Worm (Caenorhabditis elegans) whole organism, L1 larva: ENCODE results near the gene F02C12.3.
A peak's percentile ranks its signal among the peaks of the same experiment; 100 is the strongest.

Source experiments
- C04F5.9 ChIP-seq: sonication (generic microtip); optimal IDR thresholded peaks from 2 replicates; lab custom pipeline; 2016; ENCODE audit warnings: missing genetic modification characterization, missing compliant biosample characterization
- C16A3.4 ChIP-seq: fragments of 150-350 bp; optimal IDR thresholded peaks from 2 replicates; lab custom pipeline; 2014; ENCODE audit warnings: missing biosample characterization, missing genetic modification characterization
- C34B4.2 ChIP-seq: sonication (generic microtip); optimal IDR thresholded peaks from 2 replicates; lab custom pipeline; 2017; ENCODE audit warnings: mild to moderate bottlenecking, missing genetic modification characterization, missing compliant biosample characterization
- F16B12.6 ChIP-seq: fragments of 150-350 bp; optimal IDR thresholded peaks from 2 replicates; lab custom pipeline; 2014; ENCODE audit warnings: missing biosample characterization, missing genetic modification characterization
- aha-1 ChIP-seq: fragments of 150-350 bp; optimal IDR thresholded peaks from 2 replicates; lab custom pipeline; 2014; ENCODE audit warnings: missing biosample characterization, missing genetic modification characterization
- alr-1 ChIP-seq: fragments of 200-800 bp; sonication (Bioruptor generic); optimal IDR thresholded peaks from 2 replicates; lab custom pipeline; 2018; ENCODE audit warnings: borderline replicate concordance, mild to moderate bottlenecking, missing genetic modification characterization, missing compliant biosample characterization
- blmp-1 ChIP-seq: fragments of 150-350 bp; optimal IDR thresholded peaks from 2 replicates; lab custom pipeline; 2014; ENCODE audit warnings: missing biosample characterization, missing genetic modification characterization
- ceh-63 ChIP-seq: fragments of 200-800 bp; sonication (Bioruptor generic); optimal IDR thresholded peaks from 2 replicates; lab custom pipeline; 2018; ENCODE audit warnings: mild to moderate bottlenecking, missing genetic modification characterization, missing compliant biosample characterization
- ceh-8 ChIP-seq: fragments of 200-800 bp; sonication (Bioruptor generic); optimal IDR thresholded peaks from 2 replicates; lab custom pipeline; 2018; ENCODE audit warnings: mild to moderate bottlenecking, missing genetic modification characterization, moderate library complexity, missing compliant biosample characterization
- ceh-82 ChIP-seq, 3 experiments: fragments of 150-350 bp in 1 of 3; sonication (generic microtip) in 2 of 3; optimal IDR thresholded peaks; 2 replicates each; lab custom pipeline; 2014 to 2017; ENCODE audit warnings: missing biosample characterization in 3 of 3, missing genetic modification characterization in 3 of 3
- dpl-1 ChIP-seq, 3 experiments: fragments of 150-350 bp in 2 of 3; sonication (generic microtip) in 1 of 3; optimal IDR thresholded peaks; 2 replicates each; lab custom pipeline; 2014 to 2017; ENCODE audit warnings: missing biosample characterization in 3 of 3, missing genetic modification characterization in 3 of 3, missing genetic modification reagents in 3 of 3
- efl-1 ChIP-seq, 4 experiments: fragments of 150-350 bp; optimal IDR thresholded peaks in 3 of 4; peaks in 1 of 4; 1 replicate in 1 of 4; 2 replicates in 3 of 4; lab custom pipeline; 2014; ENCODE audit warnings: missing biosample characterization in 2 of 4, missing genetic modification characterization in 2 of 4, missing genetic modification reagents in 2 of 4
- efl-3 ChIP-seq: fragments of 200-800 bp; sonication (Bioruptor generic); optimal IDR thresholded peaks from 2 replicates; lab custom pipeline; 2018; ENCODE audit warnings: mild to moderate bottlenecking, missing genetic modification characterization, missing compliant biosample characterization
- egl-13 ChIP-seq: sonication (generic microtip); optimal IDR thresholded peaks from 2 replicates; lab custom pipeline; 2016; ENCODE audit warnings: missing genotype, missing genetic modification reagents, missing genetic modification characterization, missing compliant biosample characterization
- egl-27 ChIP-seq, 2 experiments: fragments of 150-350 bp in 1 of 2; sonication (generic microtip); optimal IDR thresholded peaks; 3 replicates each; lab custom pipeline; 2017 to 2018; ENCODE audit warnings: missing biosample characterization in 2 of 2, missing genetic modification characterization in 2 of 2, missing genetic modification reagents in 2 of 2
- fkh-10 ChIP-seq: sonication (generic microtip); optimal IDR thresholded peaks from 2 replicates; lab custom pipeline; 2017; ENCODE audit warnings: missing biosample characterization, missing genetic modification reagents, missing genetic modification characterization
- fkh-8 ChIP-seq: sonication (generic microtip); optimal IDR thresholded peaks from 2 replicates; lab custom pipeline; 2016; ENCODE audit warnings: mild to moderate bottlenecking, missing genetic modification characterization, missing compliant biosample characterization
- fos-1 ChIP-seq: fragments of 150-350 bp; optimal IDR thresholded peaks from 2 replicates; lab custom pipeline; 2014; ENCODE audit warnings: missing biosample characterization, missing genetic modification characterization
- grh-1 ChIP-seq: fragments of 200-800 bp; sonication (Bioruptor generic); IDR thresholded peaks from 2 replicates; pipeline ENCODE4 v1.3.6; 2022; ENCODE audit warnings: missing genetic modification reagents, missing genetic modification characterization, missing compliant biosample characterization
- hlh-4 ChIP-seq: sonication (generic microtip); optimal IDR thresholded peaks from 2 replicates; lab custom pipeline; 2016; ENCODE audit warnings: mild to moderate bottlenecking, missing genetic modification characterization, missing compliant biosample characterization
- hpl-2 ChIP-seq: fragments of 150-350 bp; optimal IDR thresholded peaks from 2 replicates; lab custom pipeline; 2014; ENCODE audit warnings: missing biosample characterization, missing genetic modification reagents, missing genetic modification characterization
- irx-1 ChIP-seq: sonication (generic microtip); optimal IDR thresholded peaks from 2 replicates; lab custom pipeline; 2016; ENCODE audit warnings: missing genetic modification characterization, missing compliant biosample characterization
- jun-1 ChIP-seq: fragments of 150-350 bp; optimal IDR thresholded peaks from 2 replicates; lab custom pipeline; 2014; ENCODE audit warnings: missing biosample characterization, missing genetic modification reagents, missing genetic modification characterization
- lin-13 ChIP-seq: fragments of 150-350 bp; optimal IDR thresholded peaks from 2 replicates; lab custom pipeline; 2014; ENCODE audit warnings: missing biosample characterization, missing genetic modification reagents, missing genetic modification characterization
- lin-15B ChIP-seq: fragments of 150-350 bp; sonication (generic microtip); optimal IDR thresholded peaks from 3 replicates; lab custom pipeline; 2014; ENCODE audit warnings: missing biosample characterization, missing genetic modification characterization
- lir-3 ChIP-seq: sonication (generic microtip); optimal IDR thresholded peaks from 2 replicates; lab custom pipeline; 2016; ENCODE audit warnings: mild to moderate bottlenecking, missing genetic modification characterization, moderate library complexity, missing compliant biosample characterization; ENCODE audit not compliant: poor library complexity
- mab-9 ChIP-seq: fragments of 200-800 bp; sonication (Bioruptor generic); IDR thresholded peaks from 2 replicates; pipeline ENCODE4 v1.3.6; 2022; ENCODE audit warnings: missing genetic modification reagents, missing genetic modification characterization, missing compliant biosample characterization
- mdl-1 ChIP-seq, 2 experiments: fragments of 150-350 bp; optimal IDR thresholded peaks; 2 replicates each; lab custom pipeline; 2014 to 2017; ENCODE audit warnings: missing biosample characterization in 2 of 2, missing genetic modification characterization in 2 of 2, inconsistent platforms in 1 of 2
- mef-2 ChIP-seq: fragments of 150-350 bp; optimal IDR thresholded peaks from 2 replicates; lab custom pipeline; 2014; ENCODE audit warnings: missing biosample characterization, missing genetic modification characterization
- nhr-11 ChIP-seq: fragments of 150-350 bp; optimal IDR thresholded peaks from 2 replicates; lab custom pipeline; 2014; ENCODE audit warnings: missing biosample characterization, missing genetic modification characterization
- nhr-12 ChIP-seq: sonication (generic microtip); optimal IDR thresholded peaks from 2 replicates; lab custom pipeline; 2017; ENCODE audit warnings: missing biosample characterization, missing genetic modification characterization
- nhr-20 ChIP-seq: sonication (generic microtip); optimal IDR thresholded peaks from 2 replicates; lab custom pipeline; 2016; ENCODE audit warnings: mild to moderate bottlenecking, missing genetic modification characterization, missing compliant biosample characterization
- nhr-28 ChIP-seq: fragments of 150-350 bp; optimal IDR thresholded peaks from 2 replicates; lab custom pipeline; 2014; ENCODE audit warnings: missing biosample characterization, missing genetic modification characterization
- nhr-47 ChIP-seq: sonication (generic microtip); optimal IDR thresholded peaks from 2 replicates; lab custom pipeline; 2016; ENCODE audit warnings: mild to moderate bottlenecking, missing genetic modification characterization, moderate library complexity, missing compliant biosample characterization
- nhr-71 ChIP-seq: sonication (generic microtip); optimal IDR thresholded peaks from 2 replicates; lab custom pipeline; 2016; ENCODE audit warnings: mild to moderate bottlenecking, missing genetic modification characterization, moderate library complexity, missing compliant biosample characterization
- nhr-76 ChIP-seq: sonication (generic microtip); optimal IDR thresholded peaks from 2 replicates; lab custom pipeline; 2017; ENCODE audit warnings: missing biosample characterization, missing genetic modification characterization
- nhr-84 ChIP-seq: sonication (generic microtip); optimal IDR thresholded peaks from 2 replicates; lab custom pipeline; 2017; ENCODE audit warnings: missing biosample characterization, missing genetic modification characterization
- nhr-90 ChIP-seq: sonication (generic microtip); optimal IDR thresholded peaks from 2 replicates; lab custom pipeline; 2016; ENCODE audit warnings: mild to moderate bottlenecking, missing genetic modification characterization, missing compliant biosample characterization; ENCODE audit not compliant: poor library complexity
- pag-3 ChIP-seq: sonication (generic microtip); optimal IDR thresholded peaks from 2 replicates; lab custom pipeline; 2017; ENCODE audit warnings: missing genetic modification characterization, mild to moderate bottlenecking, missing compliant biosample characterization, antibody characterized with exemption, borderline replicate concordance; ENCODE audit not compliant: insufficient read depth
- rnt-1 ChIP-seq: sonication (generic microtip); optimal IDR thresholded peaks from 2 replicates; lab custom pipeline; 2016; ENCODE audit warnings: mild to moderate bottlenecking, missing genetic modification characterization, moderate library complexity, missing compliant biosample characterization
- skn-1 ChIP-seq: fragments of 150-350 bp; optimal IDR thresholded peaks from 2 replicates; lab custom pipeline; 2014; ENCODE audit warnings: missing biosample characterization, missing genetic modification characterization
- snpc-4 ChIP-seq: fragments of 150-350 bp; optimal IDR thresholded peaks from 2 replicates; lab custom pipeline; 2014; ENCODE audit warnings: missing biosample characterization, missing genetic modification characterization
- snu-23 ChIP-seq: sonication (generic microtip); optimal IDR thresholded peaks from 2 replicates; lab custom pipeline; 2016; ENCODE audit warnings: missing genetic modification characterization, missing compliant biosample characterization
- tbx-2 ChIP-seq: sonication (generic microtip); optimal IDR thresholded peaks from 2 replicates; lab custom pipeline; 2016; ENCODE audit warnings: missing genetic modification characterization, missing compliant biosample characterization
- tlp-1 ChIP-seq: fragments of 150-350 bp; optimal IDR thresholded peaks from 2 replicates; lab custom pipeline; 2014; ENCODE audit warnings: missing biosample characterization, missing genetic modification characterization
- unc-86 ChIP-seq: sonication (generic microtip); optimal IDR thresholded peaks from 2 replicates; lab custom pipeline; 2016; ENCODE audit warnings: missing genetic modification characterization, missing compliant biosample characterization
- xbp-1 ChIP-seq: sonication (generic microtip); optimal IDR thresholded peaks from 2 replicates; lab custom pipeline; 2016; ENCODE audit warnings: missing genetic modification characterization, missing compliant biosample characterization
- zip-4 ChIP-seq: fragments of 200-800 bp; sonication (Bioruptor generic); optimal IDR thresholded peaks from 2 replicates; lab custom pipeline; 2018; ENCODE audit warnings: mild to moderate bottlenecking, missing genetic modification characterization, moderate library complexity, missing compliant biosample characterization

The F02C12.3 gene

ce11 chrX:13396550-13397023, at the start of gene F02C12.3 (continued):
- TF ChIP-seq snu-23 (peak; percentile 97), tbx-2 (peak; percentile 94), egl-27 (tag; optimal IDR thresholded peaks at IDR 0.05; lab: Kevin White, UChicago) (peak in 1 of 2 experiments; percentile 42), nhr-84 (tag; lab: Kevin White, UChicago) (no peak), egl-13 (tag; lab: Kevin White, UChicago) (peak; percentile 88), nhr-90 (tag; lab: Kevin White, UChicago) (peak; percentile 95), mef-2 (tag; lab: Kevin White, UChicago) (peak; percentile 81), pag-3 (peak; percentile 16), alr-1 (tag; lab: Kevin White, UChicago) (no peak), dpl-1 (GFP tag; optimal IDR thresholded peaks at IDR 0.05; lab: Kevin White, UChicago) (peak; percentile 59 to 68 (median 66)), mab-9 (peak; percentile 73), ceh-82 (tag; optimal IDR thresholded peaks at IDR 0.05; lab: Kevin White, UChicago) (peak; percentile 79 to 93 (median 83)), tlp-1 (tag; lab: Kevin White, UChicago) (no peak), fos-1 (tag; lab: Kevin White, UChicago) (peak; percentile 83), nhr-71 (tag; lab: Kevin White, UChicago) (peak; percentile 97), efl-3 (GFP tag; lab: Kevin White, UChicago) (no peak), lir-3 (peak; percentile 80), ceh-8 (GFP tag; lab: Kevin White, UChicago) (peak; percentile 22), blmp-1 (tag; lab: Kevin White, UChicago) (peak; percentile 72), mdl-1 (tag; optimal IDR thresholded peaks at IDR 0.05; lab: Kevin White, UChicago) (peak in 1 of 2 experiments; percentile 82), efl-1 (optimal IDR thresholded peaks at IDR 0.05; lab: Kevin White, UChicago) (peak; percentile 83 to 91), efl-1 (GFP tag; optimal IDR thresholded peaks at IDR 0.05 in 1 of 2; lab: Kevin White, UChicago) (peak; percentile 65 to 97), F16B12.6 (peak; percentile 35), nhr-11 (peak; percentile 73), C34B4.2 (tag; lab: Kevin White, UChicago) (no peak), hpl-2 (GFP tag; lab: Kevin White, UChicago) (peak; percentile 85), nhr-12 (no peak), zip-4 (peak; percentile 72), irx-1 (tag; lab: Kevin White, UChicago) (peak; percentile 88), nhr-76 (no peak), unc-86 (tag; lab: Kevin White, UChicago) (peak; percentile 89)

ce11 chrX:13347251-13347650, 49.5 kb upstream of the F02C12.3 start:
- no peak for TF ChIP-seq nhr-12
- TF ChIP-seq fkh-8 (tag; lab: Kevin White, UChicago): peak; percentile 60
- TF ChIP-seq efl-1 (optimal IDR thresholded peaks at IDR 0.05; lab: Kevin White, UChicago): no peak
- peak in 1 of 2 experiments; percentile 2 for TF ChIP-seq efl-1 (GFP tag; optimal IDR thresholded peaks at IDR 0.05 in 1 of 2; lab: Kevin White, UChicago)
- peak; percentile 61 for TF ChIP-seq nhr-71 (tag; lab: Kevin White, UChicago)
- TF ChIP-seq nhr-47 (tag; lab: Kevin White, UChicago): peak; percentile 61
- no peak for TF ChIP-seq snpc-4 (tag; lab: Kevin White, UChicago)
- TF ChIP-seq nhr-11: peak; percentile 29
- TF ChIP-seq hlh-4: peak; percentile 98
- no peak for TF ChIP-seq egl-13 (tag; lab: Kevin White, UChicago)

ce11 chrX:13348417-13348816, 48.4 kb upstream of the F02C12.3 start:
- no peak for TF ChIP-seq snpc-4 (tag; lab: Kevin White, UChicago)
- TF ChIP-seq tbx-2: peak; percentile 82
- peak; percentile 91 for TF ChIP-seq nhr-20 (tag; lab: Kevin White, UChicago)
- TF ChIP-seq C04F5.9 (tag; lab: Kevin White, UChicago): no peak
- TF ChIP-seq xbp-1 (tag; lab: Kevin White, UChicago): peak; percentile 20
- TF ChIP-seq skn-1 (tag; lab: Kevin White, UChicago): peak; percentile 67
- peak; percentile 54 for TF ChIP-seq grh-1 (GFP tag; lab: Robert Waterston, UW)
- peak; percentile 62 for TF ChIP-seq nhr-47 (tag; lab: Kevin White, UChicago)
- peak; percentile 33 for TF ChIP-seq lin-13 (GFP tag; lab: Kevin White, UChicago)
- no peak for TF ChIP-seq irx-1 (tag; lab: Kevin White, UChicago)
- peak; percentile 11 for TF ChIP-seq rnt-1 (tag; lab: Kevin White, UChicago)
- peak; percentile 84 for TF ChIP-seq nhr-90 (tag; lab: Kevin White, UChicago)
- peak; percentile 25 for TF ChIP-seq lir-3
- peak; percentile 64 for TF ChIP-seq C16A3.4
- peak; percentile 71 for TF ChIP-seq blmp-1 (tag; lab: Kevin White, UChicago)
- TF ChIP-seq nhr-28: no peak
- TF ChIP-seq nhr-71 (tag; lab: Kevin White, UChicago): peak; percentile 94
- no peak for TF ChIP-seq ceh-63
- TF ChIP-seq lin-15B (tag; lab: Kevin White, UChicago): no peak
- no peak for TF ChIP-seq fkh-10
- TF ChIP-seq jun-1 (tag; lab: Kevin White, UChicago): no peak
- no peak for TF ChIP-seq aha-1 (tag; lab: Kevin White, UChicago)
